Fruit fly (Drosophila melanogaster) whole organism, adult: ENCODE data around the gene Gk1.

Experiments
- CG11617 ChIP-seq: fragments of 200-800 bp; sonication (Bioruptor generic); optimal IDR thresholded peaks from 2 replicates; lab custom pipeline; 2017; ENCODE audit warnings: mild to moderate bottlenecking, missing biosample characterization, missing genetic modification reagents, missing genetic modification characterization
- CG12768 ChIP-seq: fragments of 200-800 bp; sonication (Bioruptor generic); optimal IDR thresholded peaks from 2 replicates; lab custom pipeline; 2017; ENCODE audit warnings: missing biosample characterization, missing genetic modification characterization, mild to moderate bottlenecking, moderate library complexity, missing genetic modification reagents
- CG14711 ChIP-seq: fragments of 200-800 bp; sonication (Bioruptor generic); optimal IDR thresholded peaks from 2 replicates; lab custom pipeline; 2018; ENCODE audit warnings: missing biosample characterization, mild to moderate bottlenecking, missing genetic modification characterization, moderate library complexity
- CG1620 ChIP-seq: fragments of 200-800 bp; sonication (Bioruptor generic); optimal IDR thresholded peaks from 2 replicates; lab custom pipeline; 2016; ENCODE audit warnings: missing biosample characterization, missing genetic modification characterization
- CG33017 ChIP-seq: fragments of 200-800 bp; sonication (Bioruptor generic); optimal IDR thresholded peaks from 2 replicates; lab custom pipeline; 2018; ENCODE audit warnings: missing biosample characterization, mild to moderate bottlenecking, missing genetic modification characterization, moderate library complexity
- CG5204 ChIP-seq: fragments of 200-800 bp; sonication (Bioruptor generic); optimal IDR thresholded peaks from 2 replicates; lab custom pipeline; 2016; ENCODE audit warnings: missing biosample characterization, missing genetic modification characterization
- CG7045 ChIP-seq: fragments of 200-800 bp; sonication (Bioruptor generic); optimal IDR thresholded peaks from 2 replicates; lab custom pipeline; 2017; ENCODE audit warnings: missing biosample characterization, mild to moderate bottlenecking, missing genetic modification characterization
- CG7101 ChIP-seq: fragments of 200-800 bp; sonication (Bioruptor generic); optimal IDR thresholded peaks from 2 replicates; lab custom pipeline; 2018; ENCODE audit warnings: missing biosample characterization, mild to moderate bottlenecking, missing genetic modification characterization, moderate library complexity
- Clk ChIP-seq: fragments of 200-800 bp; sonication (Bioruptor generic); optimal IDR thresholded peaks from 2 replicates; lab custom pipeline; 2017; ENCODE audit warnings: missing biosample characterization, missing genetic modification characterization
- Crg-1 ChIP-seq: fragments of 200-800 bp; sonication (Bioruptor generic); optimal IDR thresholded peaks from 2 replicates; lab custom pipeline; 2016; ENCODE audit warnings: missing biosample characterization, missing genetic modification characterization
- Hr96 ChIP-seq: fragments of 200-800 bp; sonication (Bioruptor generic); optimal IDR thresholded peaks from 2 replicates; lab custom pipeline; 2016; ENCODE audit warnings: missing biosample characterization, missing genetic modification characterization
- Mnt ChIP-seq: fragments of 200-800 bp; sonication (Bioruptor generic); optimal IDR thresholded peaks from 2 replicates; lab custom pipeline; 2016; ENCODE audit warnings: missing biosample characterization, mild to moderate bottlenecking, missing genetic modification characterization
- bab1 ChIP-seq: fragments of 200-800 bp; sonication (Bioruptor generic); optimal IDR thresholded peaks from 3 replicates; lab custom pipeline; 2019; ENCODE audit warnings: missing biosample characterization, mild to moderate bottlenecking, missing genetic modification characterization, moderate library complexity
- cic ChIP-seq: fragments of 200-800 bp; sonication (Bioruptor generic); optimal IDR thresholded peaks from 2 replicates; lab custom pipeline; 2017; ENCODE audit warnings: missing biosample characterization, mild to moderate bottlenecking, missing genetic modification characterization, moderate library complexity
- cnc ChIP-seq, 2 experiments: fragments of >200 bp; optimal IDR thresholded peaks; 2 replicates each; lab custom pipeline; 2017
- kay ChIP-seq: fragments of 200-800 bp; sonication (Bioruptor generic); peaks from one replicate; lab custom pipeline; 2016; ENCODE audit warnings: missing biosample characterization, missing genetic modification characterization, borderline replicate concordance
- ovo ChIP-seq: fragments of 200-800 bp; sonication (Bioruptor generic); optimal IDR thresholded peaks from 2 replicates; lab custom pipeline; 2016; ENCODE audit warnings: missing biosample characterization, missing genetic modification characterization
- pad ChIP-seq: fragments of 200-800 bp; sonication (Bioruptor generic); optimal IDR thresholded peaks from 3 replicates; lab custom pipeline; 2017; ENCODE audit warnings: missing biosample characterization, missing genetic modification characterization, mild to moderate bottlenecking, moderate library complexity, missing genetic modification reagents
- tj ChIP-seq: fragments of 200-800 bp; sonication (Bioruptor generic); optimal IDR thresholded peaks from 3 replicates; lab custom pipeline; 2017; ENCODE audit warnings: missing biosample characterization, mild to moderate bottlenecking, missing genetic modification characterization, moderate library complexity
- toe ChIP-seq: fragments of 200-800 bp; sonication (Bioruptor generic); optimal IDR thresholded peaks from 2 replicates; lab custom pipeline; 2016; ENCODE audit warnings: missing biosample characterization, missing genetic modification characterization

Gk1 gene

dm6 chr3L:199050-199745 is 6.4 kb downstream of the Gk1 start:
- TF ChIP-seq pad (peak; percentile 97), CG7045 (no peak), cnc (optimal IDR thresholded peaks at IDR 0.05; lab: Kevin White, UChicago) (no peak), CG33017 (tag; lab: Kevin White, UChicago) (no peak), bab1 (peak; percentile 19), CG12768 (GFP tag; lab: Kevin White, UChicago) (no peak), Clk (GFP tag; lab: Kevin White, UChicago) (no peak), Crg-1 (GFP tag; lab: Kevin White, UChicago) (peak; percentile 44), Mnt (GFP tag; lab: Kevin White, UChicago) (peak; percentile 98), cic (GFP tag; lab: Kevin White, UChicago) (peak; percentile 77), CG1620 (GFP tag; lab: Kevin White, UChicago) (peak; percentile 43)

dm6 chr3L:184251-184650 is 21.4 kb downstream of the Gk1 start, which contains the start of the genes CG34140, Mkp and Mtch:
TSS of gene CG34140 (minus strand) at chr3L:184424.
TSS of gene Mkp (minus strand) at chr3L:184540.
TSS of gene Mtch (plus strand) at chr3L:184626.
- TF ChIP-seq CG7101, result peak; percentile 86
- peak; percentile 88 for TF ChIP-seq Mnt (GFP tag; lab: Kevin White, UChicago)
- peak; percentile 63 for TF ChIP-seq CG12768 (GFP tag; lab: Kevin White, UChicago)
- TF ChIP-seq tj (GFP tag; lab: Kevin White, UChicago), result peak; percentile 75
- TF ChIP-seq CG33017 (tag; lab: Kevin White, UChicago), result peak; percentile 70
- peak; percentile 73 for TF ChIP-seq kay (GFP tag; lab: Kevin White, UChicago)
- no peak for TF ChIP-seq CG5204 (GFP tag; lab: Kevin White, UChicago)
- TF ChIP-seq Crg-1 (GFP tag; lab: Kevin White, UChicago), result peak; percentile 93
- TF ChIP-seq pad, result peak; percentile 68
- peak; percentile 92 for TF ChIP-seq CG11617 (GFP tag; lab: Kevin White, UChicago)
- TF ChIP-seq CG1620 (GFP tag; lab: Kevin White, UChicago), result peak; percentile 91
- peak; percentile 47 for TF ChIP-seq cic (GFP tag; lab: Kevin White, UChicago)
- TF ChIP-seq bab1, result peak; percentile 92
- peak; percentile 86 for TF ChIP-seq CG14711 (tag; lab: Kevin White, UChicago)
- no peak for TF ChIP-seq cnc (optimal IDR thresholded peaks at IDR 0.05; lab: Kevin White, UChicago)
- peak; percentile 69 for TF ChIP-seq CG7045
- TF ChIP-seq Hr96, result peak; percentile 92
- TF ChIP-seq Clk (GFP tag; lab: Kevin White, UChicago), result peak; percentile 71
- TF ChIP-seq toe (GFP tag; lab: Kevin White, UChicago), result no peak
- TF ChIP-seq ovo (GFP tag; lab: Kevin White, UChicago), result peak; percentile 78

- no peak for TF ChIP-seq CG11617 (GFP tag; lab: Kevin White, UChicago)
- TF ChIP-seq pad, result no peak
- no peak for TF ChIP-seq Mnt (GFP tag; lab: Kevin White, UChicago)
- no peak for TF ChIP-seq Clk (GFP tag; lab: Kevin White, UChicago)
- TF ChIP-seq CG14711 (tag; lab: Kevin White, UChicago), result no peak
- TF ChIP-seq cnc (optimal IDR thresholded peaks at IDR 0.05; lab: Kevin White, UChicago), result no peak
- TF ChIP-seq tj (GFP tag; lab: Kevin White, UChicago), result no peak
Observed at dm6 chr3L:180262-180543, 25.4 kb downstream of the Gk1 start.

- TF ChIP-seq Crg-1 (GFP tag; lab: Kevin White, UChicago) (no peak), CG11617 (GFP tag; lab: Kevin White, UChicago) (no peak), Clk (GFP tag; lab: Kevin White, UChicago) (no peak), CG7045 (no peak), bab1 (no peak), Mnt (GFP tag; lab: Kevin White, UChicago) (no peak), CG7101 (no peak), Hr96 (no peak), CG14711 (tag; lab: Kevin White, UChicago) (no peak), CG1620 (GFP tag; lab: Kevin White, UChicago) (no peak)
Observed at dm6 chr3L:179490-180261, 26.0 kb downstream of the Gk1 start, which contains the start of gene CG13875. TSS of gene CG13875 (plus strand) at chr3L:179923.

dm6 chr3L:178913-179488 is 26.6 kb downstream of the Gk1 start, which contains the start of gene Vdup1:
TSS of gene Vdup1 (minus strand) at chr3L:178963.
- TF ChIP-seq CG7101, result no peak
- no peak for TF ChIP-seq Hr96
- TF ChIP-seq cic (GFP tag; lab: Kevin White, UChicago), result no peak
- no peak for TF ChIP-seq CG14711 (tag; lab: Kevin White, UChicago)
- TF ChIP-seq ovo (GFP tag; lab: Kevin White, UChicago), result no peak
- no peak for TF ChIP-seq CG1620 (GFP tag; lab: Kevin White, UChicago)
- TF ChIP-seq tj (GFP tag; lab: Kevin White, UChicago), result no peak
- no peak for TF ChIP-seq Mnt (GFP tag; lab: Kevin White, UChicago)
- no peak for TF ChIP-seq bab1
- TF ChIP-seq Crg-1 (GFP tag; lab: Kevin White, UChicago), result no peak
- no peak for TF ChIP-seq cnc (optimal IDR thresholded peaks at IDR 0.05; lab: Kevin White, UChicago)
- TF ChIP-seq kay (GFP tag; lab: Kevin White, UChicago), result no peak
- no peak for TF ChIP-seq pad
- no peak for TF ChIP-seq CG5204 (GFP tag; lab: Kevin White, UChicago)
- no peak for TF ChIP-seq CG11617 (GFP tag; lab: Kevin White, UChicago)
- TF ChIP-seq CG12768 (GFP tag; lab: Kevin White, UChicago), result no peak
- no peak for TF ChIP-seq CG7045
- no peak for TF ChIP-seq CG33017 (tag; lab: Kevin White, UChicago)
